Worm (Caenorhabditis elegans) whole organism, late embryonic: ENCODE data around the gene cest-5.2.

ENCODE experiments used
- C08G9.2 ChIP-seq: sonication (generic microtip); optimal IDR thresholded peaks from 2 replicates; lab custom pipeline; 2016; ENCODE audit warnings: mild to moderate bottlenecking, missing genetic modification characterization, moderate library complexity, missing compliant biosample characterization
- ahr-1 ChIP-seq: sonication (generic microtip); optimal IDR thresholded peaks from 2 replicates; lab custom pipeline; 2016; ENCODE audit warnings: missing genetic modification characterization, missing compliant biosample characterization
- ceh-19 ChIP-seq: fragments of 200-800 bp; sonication (Bioruptor generic); optimal IDR thresholded peaks from 2 replicates; lab custom pipeline; 2018; ENCODE audit warnings: mild to moderate bottlenecking, missing genetic modification characterization, missing compliant biosample characterization
- ceh-2 ChIP-seq: sonication (generic microtip); optimal IDR thresholded peaks from 2 replicates; lab custom pipeline; 2016; ENCODE audit warnings: missing genotype, missing genetic modification characterization, missing compliant biosample characterization
- ceh-22 ChIP-seq: sonication (generic microtip); optimal IDR thresholded peaks from 2 replicates; lab custom pipeline; 2017; ENCODE audit warnings: missing biosample characterization, missing genetic modification characterization
- ceh-31 ChIP-seq: sonication (generic microtip); optimal IDR thresholded peaks from 2 replicates; lab custom pipeline; 2016; ENCODE audit warnings: missing genetic modification characterization, missing compliant biosample characterization
- ceh-45 ChIP-seq: fragments of 200-800 bp; sonication (Bioruptor generic); IDR thresholded peaks from 2 replicates; pipeline ENCODE4 v1.3.6; 2022; ENCODE audit warnings: missing genetic modification reagents, missing genetic modification characterization, missing compliant biosample characterization
- ceh-48 ChIP-seq: sonication (generic microtip); optimal IDR thresholded peaks from 2 replicates; lab custom pipeline; 2016; ENCODE audit warnings: missing genetic modification characterization, inconsistent platforms, missing compliant biosample characterization
- ceh-9 ChIP-seq: sonication (generic microtip); optimal IDR thresholded peaks from 2 replicates; lab custom pipeline; 2016; ENCODE audit warnings: mild to moderate bottlenecking, missing genetic modification characterization, inconsistent platforms, missing compliant biosample characterization
- che-1 ChIP-seq: sonication (generic microtip); optimal IDR thresholded peaks from 2 replicates; lab custom pipeline; 2016; ENCODE audit warnings: mild to moderate bottlenecking, missing genetic modification characterization, missing compliant biosample characterization
- elt-2 ChIP-seq: sonication (generic microtip); optimal IDR thresholded peaks from 2 replicates; lab custom pipeline; 2016; ENCODE audit warnings: missing genetic modification reagents, missing genetic modification characterization, missing compliant biosample characterization
- ets-4 ChIP-seq: sonication (generic microtip); optimal IDR thresholded peaks from 2 replicates; lab custom pipeline; 2016; ENCODE audit warnings: missing genetic modification characterization, missing compliant biosample characterization
- eyg-1 ChIP-seq: sonication (generic microtip); optimal IDR thresholded peaks from 2 replicates; lab custom pipeline; 2016; ENCODE audit warnings: missing genotype, missing genetic modification characterization, missing compliant biosample characterization
- fkh-10 ChIP-seq: fragments of 150-350 bp; optimal IDR thresholded peaks from 2 replicates; lab custom pipeline; 2014; ENCODE audit warnings: missing biosample characterization, missing genetic modification reagents, missing genetic modification characterization
- hlh-13 ChIP-seq: fragments of 200-800 bp; sonication (Bioruptor generic); optimal IDR thresholded peaks from 2 replicates; lab custom pipeline; 2018; ENCODE audit warnings: mild to moderate bottlenecking, missing genetic modification characterization, missing compliant biosample characterization
- madf-2 ChIP-seq: sonication (generic microtip); optimal IDR thresholded peaks from 2 replicates; lab custom pipeline; 2017; ENCODE audit warnings: missing genetic modification characterization, missing compliant biosample characterization
- nfya-1 ChIP-seq: sonication (generic microtip); optimal IDR thresholded peaks from 2 replicates; lab custom pipeline; 2017; ENCODE audit warnings: missing genetic modification characterization, mild to moderate bottlenecking, missing compliant biosample characterization, antibody characterized with exemption, moderate library complexity
- npax-4 ChIP-seq: sonication (generic microtip); optimal IDR thresholded peaks from 2 replicates; lab custom pipeline; 2016; ENCODE audit warnings: missing genetic modification characterization, missing compliant biosample characterization
- odd-2 ChIP-seq: sonication (generic microtip); optimal IDR thresholded peaks from 2 replicates; lab custom pipeline; 2017; ENCODE audit warnings: antibody characterized with exemption, mild to moderate bottlenecking, missing genetic modification characterization, missing compliant biosample characterization
- pat-9 ChIP-seq: fragments of 200-800 bp; sonication (Bioruptor generic); optimal IDR thresholded peaks from 2 replicates; lab custom pipeline; 2018; ENCODE audit warnings: mild to moderate bottlenecking, missing genetic modification characterization, moderate library complexity, missing compliant biosample characterization
- pax-1 ChIP-seq: fragments of 150-350 bp; optimal IDR thresholded peaks from 2 replicates; lab custom pipeline; 2014; ENCODE audit warnings: missing biosample characterization, missing genetic modification characterization
- pha-4 ChIP-seq: fragments of 150-350 bp; optimal IDR thresholded peaks from 2 replicates; lab custom pipeline; 2018; ENCODE audit warnings: missing biosample characterization, missing genetic modification reagents, missing genetic modification characterization
- pros-1 ChIP-seq: fragments of 150-350 bp; optimal IDR thresholded peaks from 2 replicates; lab custom pipeline; 2014; ENCODE audit warnings: missing biosample characterization, missing genetic modification reagents, missing genetic modification characterization
- ref-2 ChIP-seq: sonication (generic microtip); optimal IDR thresholded peaks from 2 replicates; lab custom pipeline; 2016; ENCODE audit warnings: missing genetic modification characterization, missing compliant biosample characterization
- sdc-2 ChIP-seq: sonication (generic microtip); optimal IDR thresholded peaks from 2 replicates; lab custom pipeline; 2016; ENCODE audit warnings: missing genotype, missing genetic modification characterization, missing compliant biosample characterization
- sox-2 ChIP-seq: fragments of 200-800 bp; sonication (Bioruptor generic); IDR thresholded peaks from 2 replicates; pipeline ENCODE4 v1.3.6; 2022; ENCODE audit warnings: missing genetic modification reagents, missing genetic modification characterization, missing compliant biosample characterization
- sox-4 ChIP-seq: sonication (generic microtip); optimal IDR thresholded peaks from 2 replicates; lab custom pipeline; 2017; ENCODE audit warnings: mild to moderate bottlenecking, missing genetic modification characterization, inconsistent platforms, missing compliant biosample characterization
- tbx-2 ChIP-seq: sonication (generic microtip); optimal IDR thresholded peaks from 2 replicates; lab custom pipeline; 2016; ENCODE audit warnings: missing genetic modification characterization, missing compliant biosample characterization
- ttx-3 ChIP-seq: sonication (generic microtip); optimal IDR thresholded peaks from 2 replicates; lab custom pipeline; 2016; ENCODE audit warnings: missing genetic modification reagents, missing genetic modification characterization, missing compliant biosample characterization
- unc-3 ChIP-seq, 2 experiments: fragments of 200-800 bp in 1 of 2; sonication (Bioruptor generic) in 1 of 2; sonication (generic microtip) in 1 of 2; conservative IDR thresholded peaks in 1 of 2; optimal IDR thresholded peaks in 1 of 2; 2 replicates each; pipeline versions ENCODE4 v1.3.6 to Lab custom; 2016 to 2022; ENCODE audit warnings: missing compliant biosample characterization in 2 of 2, missing genetic modification characterization in 2 of 2, missing genetic modification reagents in 1 of 2
- ztf-16 ChIP-seq: sonication (generic microtip); optimal IDR thresholded peaks from 2 replicates; lab custom pipeline; 2017; ENCODE audit warnings: missing genetic modification characterization, missing compliant biosample characterization

The cest-5.2 gene

DNA sequence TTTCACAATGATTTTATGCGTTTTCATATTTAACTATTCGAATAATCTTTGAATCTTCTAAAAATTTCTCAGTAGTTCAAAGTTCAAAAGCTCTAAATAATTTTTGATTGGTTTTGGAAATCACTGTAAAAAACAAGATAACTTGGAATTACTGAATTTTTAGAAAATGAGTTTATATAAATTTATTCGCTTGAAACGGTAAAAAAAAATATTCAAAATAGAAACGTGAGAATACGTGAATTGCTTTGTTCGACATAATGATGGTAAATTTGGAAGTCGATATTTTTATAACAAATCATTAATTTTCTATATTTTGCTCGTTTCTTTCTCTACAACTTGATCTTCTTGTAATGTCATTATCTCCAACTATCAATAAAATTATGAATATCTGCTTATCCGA lies 4.3 kb downstream of the cest-5.2 start, which contains the start of gene C01B10.44:
TSS of gene C01B10.44 (plus strand) at position 301 of the 400 bp plus-strand sequence.
- TF ChIP-seq npax-4: no peak
- TF ChIP-seq pros-1 (tag; lab: Kevin White, UChicago): no peak
- TF ChIP-seq nfya-1 (tag; lab: Kevin White, UChicago): no peak
- no peak for TF ChIP-seq fkh-10 (GFP tag; lab: Kevin White, UChicago)
- no peak for TF ChIP-seq elt-2 (tag; lab: Kevin White, UChicago)
- no peak for TF ChIP-seq ceh-48 (tag; lab: Kevin White, UChicago)
- TF ChIP-seq ztf-16 (tag; lab: Kevin White, UChicago): no peak
- TF ChIP-seq ahr-1 (tag; lab: Kevin White, UChicago): no peak
- TF ChIP-seq ceh-45 (GFP tag; lab: Robert Waterston, UW): no peak
- TF ChIP-seq che-1 (tag; lab: Kevin White, UChicago): no peak
- no peak for TF ChIP-seq sox-4 (tag; lab: Kevin White, UChicago)
- no peak for TF ChIP-seq unc-3 (GFP tag; conservative IDR thresholded peaks at IDR 0.05; lab: Robert Waterston, UW)
- TF ChIP-seq unc-3 (tag; optimal IDR thresholded peaks at IDR 0.05; lab: Kevin White, UChicago): no peak
- TF ChIP-seq odd-2 (tag; lab: Kevin White, UChicago): no peak
- no peak for TF ChIP-seq ceh-2 (tag; lab: Kevin White, UChicago)
- no peak for TF ChIP-seq hlh-13
- no peak for TF ChIP-seq pat-9 (tag; lab: Kevin White, UChicago)
- no peak for TF ChIP-seq ceh-9 (tag; lab: Kevin White, UChicago)
- TF ChIP-seq, all 69 proteins: peak for 0

ce11 chrIV:6622142-6622541 lies 5.6 kb downstream of the cest-5.2 start:
- TF ChIP-seq pros-1 (tag; lab: Kevin White, UChicago) (no peak), ceh-22 (no peak), tbx-2 (tag; lab: Kevin White, UChicago) (no peak), ceh-31 (no peak), sox-2 (no peak), ets-4 (tag; lab: Kevin White, UChicago) (no peak)

DNA sequence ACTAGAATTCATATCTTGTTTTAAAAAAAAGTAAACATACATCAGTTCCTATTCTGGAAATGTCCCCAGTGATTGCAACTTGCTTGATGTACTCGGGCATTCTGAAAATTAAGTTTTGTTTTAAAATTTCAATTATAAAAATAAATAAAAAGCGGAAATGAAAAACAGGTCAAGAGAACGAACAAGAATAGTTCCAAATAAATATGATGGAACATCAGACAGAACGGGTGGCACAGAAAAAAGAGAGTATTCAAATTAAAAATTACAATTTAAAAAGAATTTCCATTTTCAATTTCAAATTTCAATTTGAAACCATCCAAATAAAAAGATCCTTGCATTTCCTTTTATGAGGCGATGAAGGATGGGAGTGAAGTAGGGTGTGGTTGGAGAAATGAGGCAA lies 6.5 kb downstream of the cest-5.2 start, which contains the start of gene C01B10.3:
TSS of gene C01B10.3 (minus strand) at position 101 of the 400 bp plus-strand sequence.
- TF ChIP-seq unc-3 (GFP tag; conservative IDR thresholded peaks at IDR 0.05; lab: Robert Waterston, UW) (no peak), unc-3 (tag; optimal IDR thresholded peaks at IDR 0.05; lab: Kevin White, UChicago) (no peak), elt-2 (tag; lab: Kevin White, UChicago) (no peak), ceh-22 (no peak), ceh-19 (GFP tag; lab: Kevin White, UChicago) (no peak)

ce11 chrIV:6618607-6619006 lies 9.1 kb downstream of the cest-5.2 start:
- TF ChIP-seq sdc-2 (tag; lab: Kevin White, UChicago) (no peak), pax-1 (tag; lab: Kevin White, UChicago) (no peak), odd-2 (tag; lab: Kevin White, UChicago) (no peak), madf-2 (tag; lab: Kevin White, UChicago) (no peak), ttx-3 (tag; lab: Kevin White, UChicago) (no peak)
- TF ChIP-seq, all 69 proteins: peak for 0

ce11 chrIV:6613296-6613695 lies 14.4 kb downstream of the cest-5.2 start, which contains the start of gene drh-1:
Gene drh-1 (minus strand): TSS chrIV:6613353.
- TF ChIP-seq tbx-2 (tag; lab: Kevin White, UChicago): no peak
- TF ChIP-seq elt-2 (tag; lab: Kevin White, UChicago): no peak
- TF ChIP-seq ztf-16 (tag; lab: Kevin White, UChicago): no peak
- TF ChIP-seq unc-3 (GFP tag; conservative IDR thresholded peaks at IDR 0.05; lab: Robert Waterston, UW): no peak
- no peak for TF ChIP-seq unc-3 (tag; optimal IDR thresholded peaks at IDR 0.05; lab: Kevin White, UChicago)
- TF ChIP-seq pha-4: no peak
- TF ChIP-seq ceh-22: no peak
- no peak for TF ChIP-seq eyg-1 (tag; lab: Kevin White, UChicago)

DNA sequence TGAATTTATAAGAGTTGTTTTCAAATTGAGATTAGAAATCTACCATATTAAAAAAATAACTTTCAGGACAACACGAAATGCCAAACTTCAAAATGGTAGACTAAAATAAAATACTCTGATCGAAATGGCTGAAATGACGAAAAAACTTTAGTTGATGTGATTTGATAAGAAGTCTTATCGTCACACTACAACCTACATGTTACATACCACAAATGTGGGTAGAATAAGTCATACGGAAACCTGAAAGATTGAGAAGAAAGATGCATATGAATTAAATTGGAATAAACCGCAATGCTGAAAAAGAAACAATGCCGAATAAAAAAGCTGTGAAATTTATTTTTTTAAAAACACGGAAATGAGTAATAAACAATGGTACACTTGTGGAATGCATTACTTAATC lies 20.7 kb downstream of the cest-5.2 start:
- TF ChIP-seq C08G9.2 (tag; lab: Kevin White, UChicago) (no peak), ref-2 (tag; lab: Kevin White, UChicago) (no peak), ceh-2 (tag; lab: Kevin White, UChicago) (no peak)
